Fruit fly (Drosophila melanogaster): Measurements from ENCODE around the gene CG44227.

dm6 chr3R:8659200-8659897 is 25.6 kb downstream of the CG44227 start:
- TF ChIP-seq C15 (GFP tag; IDR thresholded peaks at IDR 0.05): no peak
- TF ChIP-seq ind (GFP tag; optimal IDR thresholded peaks at IDR 0.05): peak; percentile 23
- no peak for TF ChIP-seq ac (GFP tag; optimal IDR thresholded peaks at IDR 0.05)
- TF ChIP-seq Dp (GFP tag; optimal IDR thresholded peaks at IDR 0.05): no peak
- TF ChIP-seq gsb (GFP tag; IDR thresholded peaks at IDR 0.05): peak; percentile 40; the same call in 1 of the 2 replicates
- peak; percentile 58; the same call in 1 of the 2 replicates for TF ChIP-seq Ptx1 (GFP tag; IDR thresholded peaks at IDR 0.05)
- no peak for TF ChIP-seq aop (GFP tag; IDR thresholded peaks at IDR 0.05)
- TF ChIP-seq lmd (GFP tag; IDR thresholded peaks at IDR 0.05): peak; percentile 23; the same call in 1 of the 2 replicates
